Worm (Caenorhabditis elegans) whole organism, midembryonic: Measurements from ENCODE around the gene etr-1.

Source experiments
- cog-1 ChIP-seq: sonication (generic microtip); optimal IDR thresholded peaks from 2 replicates; lab custom pipeline; 2016; ENCODE audit warnings: missing genetic modification characterization, missing compliant biosample characterization
- flt-1 ChIP-seq: fragments of 200-800 bp; sonication (Bioruptor generic); IDR thresholded peaks from 2 replicates; pipeline ENCODE4 v1.3.6; 2022; ENCODE audit warnings: missing genetic modification characterization, missing compliant biosample characterization
- klf-2 ChIP-seq: fragments of 200-800 bp; sonication (Bioruptor generic); conservative IDR thresholded peaks from 2 replicates; pipeline ENCODE4 v1.3.6; 2022; ENCODE audit warnings: missing genetic modification reagents, missing genetic modification characterization, missing compliant biosample characterization
- med-1 ChIP-seq: sonication (generic microtip); optimal IDR thresholded peaks from 2 replicates; lab custom pipeline; 2017; ENCODE audit warnings: missing genetic modification characterization, mild to moderate bottlenecking, missing compliant biosample characterization, antibody characterized with exemption, missing genetic modification reagents; ENCODE audit not compliant: insufficient read depth
- ref-1 ChIP-seq: fragments of 200-800 bp; sonication (Bioruptor generic); conservative IDR thresholded peaks from 2 replicates; pipeline ENCODE4 v1.3.6; 2022; ENCODE audit warnings: missing genetic modification reagents, missing genetic modification characterization, missing compliant biosample characterization
- tab-1 ChIP-seq: fragments of 200-800 bp; sonication (Bioruptor generic); IDR thresholded peaks from 2 replicates; pipeline ENCODE4 v1.3.6; 2022; ENCODE audit warnings: missing genetic modification characterization, missing compliant biosample characterization
- ztf-23 ChIP-seq: fragments of 200-800 bp; sonication (Bioruptor generic); IDR thresholded peaks from 2 replicates; pipeline ENCODE4 v1.3.6; 2022; ENCODE audit warnings: missing genetic modification reagents, missing genetic modification characterization, missing compliant biosample characterization

ce11 chrII:163229-163628 is 1.1 kb downstream of the etr-1 start:
- TF ChIP-seq tab-1 (GFP tag; lab: Robert Waterston, UW): no peak
- no peak for TF ChIP-seq ref-1 (GFP tag; lab: Robert Waterston, UW)
- no peak for TF ChIP-seq med-1 (GFP tag; lab: Kevin White, UChicago)
- no peak for TF ChIP-seq flt-1
- no peak for TF ChIP-seq ztf-23 (GFP tag; lab: Robert Waterston, UW)
- no peak for TF ChIP-seq klf-2
- no peak for TF ChIP-seq cog-1 (tag; lab: Kevin White, UChicago)
